Fruit fly (Drosophila melanogaster): ENCODE measurements around the gene mtrm.

DNA sequence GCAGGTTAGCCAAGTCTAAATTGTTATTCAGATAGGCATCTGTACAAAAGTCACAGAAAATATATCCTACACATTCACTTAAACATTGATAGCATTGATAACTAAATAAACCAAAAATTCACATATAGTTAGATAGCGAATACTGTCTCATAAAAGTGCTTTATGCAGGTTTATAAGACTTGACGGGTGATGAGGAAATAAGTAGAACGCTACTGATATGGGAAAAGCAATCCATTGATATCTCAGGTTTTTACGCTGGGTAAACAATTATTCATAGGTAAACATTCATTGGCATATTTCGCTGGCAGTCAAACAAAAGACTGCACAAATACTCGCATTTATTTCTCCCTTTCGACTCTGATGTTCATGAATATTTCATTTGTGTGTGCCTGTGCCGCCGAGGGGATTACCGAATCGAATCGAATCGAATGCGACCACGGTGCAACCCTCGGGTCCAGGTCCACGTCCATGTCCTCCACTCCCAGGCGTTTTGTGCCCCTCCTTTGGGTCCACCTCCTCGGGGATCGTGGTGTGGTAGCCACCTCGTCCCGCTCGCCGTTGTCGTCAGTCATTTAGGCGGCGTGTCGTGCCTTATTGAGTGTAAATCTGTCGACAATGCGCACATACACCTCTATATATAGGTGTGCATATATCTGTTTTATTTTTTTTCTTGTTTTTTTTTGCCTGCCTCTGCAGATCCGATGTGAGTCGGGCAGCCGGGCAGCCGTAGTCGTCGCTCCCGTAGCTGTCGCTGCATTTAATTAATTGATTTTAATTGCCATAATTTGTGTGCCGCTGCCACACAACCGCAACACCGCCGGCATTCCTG is 47.5 kb downstream of the mtrm start:
- TF ChIP-seq CG8478 (optimal IDR thresholded peaks at IDR 0.05): no peak
- TF ChIP-seq CTCF (optimal IDR thresholded peaks at IDR 0.05): no peak

All from S2 (cell line).